Fruit fly (Drosophila melanogaster) whole organism, wandering third instar larva: ENCODE results near the gene alpha-Man-IIa.
A peak's percentile ranks its signal among the peaks of the same experiment; 100 is the strongest.

Source experiments
- CrebA ChIP-seq: fragments of 200-800 bp; sonication (Bioruptor generic); optimal IDR thresholded peaks from 2 replicates; lab custom pipeline; 2016; ENCODE audit warnings: missing biosample characterization, mild to moderate bottlenecking, missing genetic modification characterization, borderline replicate concordance
- dl ChIP-seq, 2 experiments: fragments of 175-275, 200-275 bp in 1 of 2; fragments of 200-275 bp in 1 of 2; sonication (Bioruptor generic); optimal IDR thresholded peaks; lab custom pipeline; 2018; ENCODE audit warnings: mild to moderate bottlenecking in 2 of 2, missing biosample characterization in 2 of 2, missing genetic modification characterization in 2 of 2, moderate library complexity in 2 of 2; ENCODE audit not compliant: partially characterized antibody in 2 of 2, insufficient read depth in 1 of 2
- fru ChIP-seq: fragments of 200-800 bp; sonication (Bioruptor generic); optimal IDR thresholded peaks from 3 replicates; lab custom pipeline; 2016; ENCODE audit warnings: missing biosample characterization, mild to moderate bottlenecking, missing genetic modification characterization
- psq ChIP-seq: fragments of 200-800 bp; sonication (Bioruptor generic); optimal IDR thresholded peaks from 3 replicates; lab custom pipeline; 2017; ENCODE audit warnings: missing biosample characterization, mild to moderate bottlenecking, missing genetic modification characterization, moderate library complexity

Gene alpha-Man-IIa

DNA sequence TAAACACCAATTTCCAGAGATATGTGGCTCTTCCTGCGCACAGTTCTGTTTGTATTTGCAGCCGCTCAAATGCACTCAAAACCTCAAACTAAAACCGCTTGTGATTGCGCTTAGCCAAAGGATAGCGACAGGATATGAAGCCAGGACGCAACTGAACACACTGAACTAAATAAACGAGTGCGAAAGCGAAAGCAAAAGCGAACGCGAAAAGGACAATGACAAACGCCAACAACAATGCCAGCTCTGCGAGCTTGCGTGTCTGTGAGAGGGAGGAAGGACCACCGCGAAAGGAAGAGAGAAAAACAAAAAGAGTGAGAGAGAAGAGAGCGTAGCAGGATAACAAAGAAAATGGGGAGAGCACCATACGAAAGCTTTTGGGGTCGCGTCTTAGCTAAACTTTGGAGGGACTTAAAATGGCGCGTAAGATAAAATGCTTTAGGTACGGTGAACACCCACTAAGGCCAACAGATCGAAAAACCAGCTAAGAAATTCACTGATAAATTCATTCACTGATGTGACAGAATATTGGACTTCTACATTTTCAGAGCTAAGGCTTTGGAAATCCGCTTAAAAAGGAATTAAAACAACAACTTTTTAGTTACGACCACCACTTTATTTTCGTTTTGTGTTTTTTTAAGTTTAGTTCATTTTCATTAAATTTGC lies 48.3 kb downstream of the alpha-Man-IIa start, which contains the start of gene GstZ2:
TSS of gene GstZ2 (minus strand) at position 165 of the 663 bp plus-strand sequence.
- TF ChIP-seq psq (peak; percentile 72), CrebA (GFP tag; lab: Kevin White, UChicago) (no peak), dl (GFP tag; optimal IDR thresholded peaks at IDR 0.05; lab: Kevin White, UChicago; ENCODE audit: insufficient read depth in 1 of 2, partially characterized antibody in 2 of 2) (no peak), fru (GFP tag; lab: Kevin White, UChicago) (no peak)
